Fruit fly (Drosophila melanogaster): ENCODE data around the gene ninaA.
A peak's percentile ranks its signal among the peaks of the same experiment; 100 is the strongest.

ninaA gene

DNA sequence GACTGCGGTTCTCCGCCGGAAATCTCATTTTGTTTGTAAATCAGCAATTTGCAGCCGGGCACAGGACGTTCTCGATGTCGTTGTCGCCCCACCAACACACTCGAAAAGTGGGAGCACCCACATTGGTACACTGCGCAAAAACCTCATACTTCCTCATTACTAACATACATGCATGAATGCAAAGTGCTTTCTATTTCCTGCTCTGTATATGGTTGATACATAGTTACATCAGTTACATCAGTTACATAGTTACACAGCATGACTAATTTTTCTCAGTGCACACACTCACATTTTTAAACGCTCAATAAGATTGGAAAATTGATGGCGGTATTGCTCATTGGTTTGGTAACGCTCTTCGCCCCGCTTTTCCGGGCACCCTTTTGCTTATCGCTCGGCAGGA lies 20.0 kb downstream of the ninaA start (continued):
- TF ChIP-seq Neu2 (GFP tag; optimal IDR thresholded peaks at IDR 0.05; ENCODE audit: borderline replicate concordance) (no peak), CG2120 (GFP tag; optimal IDR thresholded peaks at IDR 0.05) (peak; percentile 42), fd64A (GFP tag; optimal IDR thresholded peaks at IDR 0.05) (no peak), dpn (GFP tag; optimal IDR thresholded peaks at IDR 0.05) (peak in 1 of 2 experiments; percentile 8), CG7786 (GFP tag; optimal IDR thresholded peaks at IDR 0.05) (peak; percentile 16), Sry-β (GFP tag; optimal IDR thresholded peaks at IDR 0.05) (no peak), corto (GFP tag; optimal IDR thresholded peaks at IDR 0.05) (no peak), Med (GFP tag) (peak; percentile 76), Hey (tag; optimal IDR thresholded peaks at IDR 0.05) (no peak), Stat92E (GFP tag; optimal IDR thresholded peaks at IDR 0.05) (no peak), CG2678 (tag; optimal IDR thresholded peaks at IDR 0.05) (peak; percentile 41), CG2889 (GFP tag; IDR thresholded peaks at IDR 0.05) (no peak), tll (GFP tag; optimal IDR thresholded peaks at IDR 0.05) (no peak), CG10654 (GFP tag; optimal IDR thresholded peaks at IDR 0.05) (no peak), ERR (GFP tag; optimal IDR thresholded peaks at IDR 0.05) (no peak), CG8290 (GFP tag; optimal IDR thresholded peaks at IDR 0.05) (no peak), CG8290 (tag; optimal IDR thresholded peaks at IDR 0.05) (peak in 1 of 2 experiments; percentile 68), Bteb2 (GFP tag; optimal IDR thresholded peaks at IDR 0.05) (no peak), CG2199 (GFP tag; IDR thresholded peaks at IDR 0.05) (no peak), repo (GFP tag; optimal IDR thresholded peaks at IDR 0.05) (no peak), gsb-n (tag; optimal IDR thresholded peaks at IDR 0.05) (no peak), bsh (GFP tag; optimal IDR thresholded peaks at IDR 0.05) (peak in 1 of 2 experiments; percentile 29), Chrac-16 (GFP tag; optimal IDR thresholded peaks at IDR 0.05) (no peak), CG5953 (GFP tag; IDR thresholded peaks at IDR 0.05) (no peak), PHDP (tag; optimal IDR thresholded peaks at IDR 0.05) (no peak), z (GFP tag; IDR thresholded peaks at IDR 0.05) (no peak), CG9817 (tag; optimal IDR thresholded peaks at IDR 0.05) (peak; percentile 10), tin (GFP tag; optimal IDR thresholded peaks at IDR 0.05) (peak; percentile 13), kay (GFP tag; optimal IDR thresholded peaks at IDR 0.05) (no peak), CG13775 (GFP tag; optimal IDR thresholded peaks at IDR 0.05) (no peak), cad (GFP tag; optimal IDR thresholded peaks at IDR 0.05) (no peak), CG6654 (GFP tag; optimal IDR thresholded peaks at IDR 0.05) (no peak), Lpt (GFP tag; optimal IDR thresholded peaks at IDR 0.05) (no peak), CG8388 (GFP tag; optimal IDR thresholded peaks at IDR 0.05) (no peak), CG6689 (GFP tag; IDR thresholded peaks at IDR 0.05) (peak; percentile 22; the same call in 1 of the 2 replicates), her (GFP tag; optimal IDR thresholded peaks at IDR 0.05) (no peak), HLH4C (GFP tag; IDR thresholded peaks at IDR 0.05; ENCODE audit: partially characterized antibody) (no peak), jumu (GFP tag; optimal IDR thresholded peaks at IDR 0.05) (no peak), CG15696 (tag; optimal IDR thresholded peaks at IDR 0.05) (no peak), zf30C (GFP tag; optimal IDR thresholded peaks at IDR 0.05) (no peak), crol (GFP tag; IDR thresholded peaks at IDR 0.05) (no peak), Dfd (GFP tag; optimal IDR thresholded peaks at IDR 0.05) (no peak), CG9876 (GFP tag; optimal IDR thresholded peaks at IDR 0.05) (no peak), CG5245 (GFP tag; optimal IDR thresholded peaks at IDR 0.05) (no peak), Drgx (GFP tag; IDR thresholded peaks at IDR 0.05) (no peak), CG33557 (GFP tag; optimal IDR thresholded peaks at IDR 0.05) (no peak), cato (GFP tag; optimal IDR thresholded peaks at IDR 0.05; ENCODE audit: borderline replicate concordance) (no peak), cas (GFP tag; IDR thresholded peaks at IDR 0.05) (no peak), CG32767 (GFP tag; IDR thresholded peaks at IDR 0.05) (no peak), slbo (GFP tag; IDR thresholded peaks at IDR 0.05) (no peak), CG12391 (tag; optimal IDR thresholded peaks at IDR 0.05) (peak; percentile 8), ash1 (GFP tag; optimal IDR thresholded peaks at IDR 0.05) (no peak)

Measured in whole organism, embryonic.